Worm (Caenorhabditis elegans): ENCODE results near the gene K08D8.11.

- TF ChIP-seq elt-3 (tag; optimal IDR thresholded peaks at IDR 0.05) (no peak), lir-3 (tag; optimal IDR thresholded peaks at IDR 0.05; ENCODE audit: poor library complexity) (no peak), lin-15B (tag; optimal IDR thresholded peaks at IDR 0.05) (no peak), ceh-88 (GFP tag; IDR thresholded peaks at IDR 0.05) (no peak), ama-1 (optimal IDR thresholded peaks at IDR 0.05) (no peak)
Observed at ce11 chrIV:12879557-12879956, 15.5 kb upstream of the K08D8.11 start, which contains the start of gene ZK896.5.

All from whole organism, L1 larva.